Worm (Caenorhabditis elegans) whole organism, L3 larva: Measurements from ENCODE around the gene somi-1.

Experiments
- ceh-16 ChIP-seq: sonication (generic microtip); optimal IDR thresholded peaks from 2 replicates; lab custom pipeline; 2017; ENCODE audit warnings: missing biosample characterization, missing genetic modification characterization
- nhr-237 ChIP-seq: fragments of 150-350 bp; optimal IDR thresholded peaks from 2 replicates; lab custom pipeline; 2014; ENCODE audit warnings: missing biosample characterization, missing genetic modification characterization
- nhr-28 ChIP-seq: fragments of 150-350 bp; optimal IDR thresholded peaks from 2 replicates; lab custom pipeline; 2014; ENCODE audit warnings: missing biosample characterization, missing genetic modification characterization
- nhr-77 ChIP-seq: fragments of 150-350 bp; optimal IDR thresholded peaks from 2 replicates; lab custom pipeline; 2014; ENCODE audit warnings: missing biosample characterization, missing genetic modification characterization
- unc-62 ChIP-seq: fragments of 150-350 bp; sonication (generic microtip); optimal IDR thresholded peaks from 4 replicates; lab custom pipeline; 2014; ENCODE audit warnings: missing biosample characterization, missing genetic modification reagents, missing genetic modification characterization
- zag-1 ChIP-seq: fragments of 150-350 bp; optimal IDR thresholded peaks from 2 replicates; lab custom pipeline; 2014; ENCODE audit warnings: missing biosample characterization, missing genetic modification characterization

DNA sequence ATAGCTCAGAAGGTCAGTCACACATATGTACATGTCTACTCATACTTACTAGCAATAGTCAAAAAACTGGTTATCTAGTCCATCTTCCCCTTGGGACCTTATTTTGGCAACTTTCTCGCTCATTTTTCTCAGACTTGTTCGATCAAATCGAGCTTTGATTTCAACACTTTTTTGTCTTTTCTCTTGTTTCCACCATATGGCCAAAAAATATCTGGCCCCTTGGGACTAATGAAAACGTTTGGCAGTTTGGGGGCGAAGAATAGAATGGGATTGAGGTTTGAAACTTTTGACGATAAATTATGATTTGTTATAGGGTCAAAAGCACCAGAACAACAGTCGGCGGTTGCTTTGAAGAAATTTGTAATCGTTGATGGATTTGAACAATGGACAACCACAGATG lies 38.8 kb downstream of the somi-1 start:
- TF ChIP-seq nhr-77 (no peak), nhr-237 (tag; lab: Kevin White, UChicago) (no peak), zag-1 (no peak), ceh-16 (no peak), unc-62 (GFP tag; lab: Kevin White, UChicago) (no peak), nhr-28 (tag; lab: Kevin White, UChicago) (no peak)
